Fruit fly (Drosophila melanogaster): Measurements from ENCODE around the gene CG6763.

dm6 chr3R:23312796-23313195, 29.0 kb downstream of the CG6763 start:
- TF ChIP-seq dsf (GFP tag; optimal IDR thresholded peaks at IDR 0.05; ENCODE audit: borderline replicate concordance) = no peak
- no peak for TF ChIP-seq Hnf4 (GFP tag; optimal IDR thresholded peaks at IDR 0.05)
- TF ChIP-seq Myc (optimal IDR thresholded peaks at IDR 0.05) = no peak
- no peak for TF ChIP-seq br (GFP tag; optimal IDR thresholded peaks at IDR 0.05)
- TF ChIP-seq usp (GFP tag; optimal IDR thresholded peaks at IDR 0.05) = no peak
- no peak for TF ChIP-seq ey (GFP tag; optimal IDR thresholded peaks at IDR 0.05)
- no peak for TF ChIP-seq h (GFP tag; optimal IDR thresholded peaks at IDR 0.05)

All from whole organism, wandering third instar larva.